Worm (Caenorhabditis elegans): Measurements from ENCODE around the gene ZK1290.15.

DNA sequence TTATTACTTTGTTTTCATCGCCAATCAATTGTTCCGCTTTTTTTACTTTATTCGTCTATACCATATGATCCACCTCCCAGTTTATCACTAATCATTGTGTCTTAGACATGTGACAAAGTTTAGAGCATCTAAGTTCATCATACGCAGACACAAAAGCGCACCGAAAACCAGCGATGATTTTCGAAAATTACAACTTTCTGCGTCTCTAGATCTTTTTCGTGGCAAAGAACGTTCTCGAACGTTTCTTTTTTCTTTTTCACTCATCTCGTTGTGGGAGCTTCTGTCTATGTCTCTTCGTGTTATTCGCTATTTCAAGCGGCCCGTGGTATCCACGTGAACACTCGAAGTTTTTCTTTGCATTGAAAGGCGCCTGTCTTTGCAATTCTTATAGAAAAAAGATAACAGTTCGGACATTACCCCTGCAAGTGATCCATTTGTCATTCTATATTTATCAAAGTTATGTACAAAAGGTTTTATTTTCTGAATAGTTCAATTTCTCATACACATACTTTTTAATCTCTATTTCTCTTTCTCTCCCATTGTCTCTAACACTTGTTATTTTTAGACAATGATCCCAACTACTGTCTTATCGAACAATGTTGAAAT is 5.8 kb downstream of the ZK1290.15 start, which contains the start of gene ZK1290.5:
- TF ChIP-seq nhr-11 (tag; optimal IDR thresholded peaks at IDR 0.05) (peak; percentile 80), fos-1 (tag; optimal IDR thresholded peaks at IDR 0.05) (peak; percentile 60), nhr-76 (tag; optimal IDR thresholded peaks at IDR 0.05) (no peak), ZK546.5 (tag; optimal IDR thresholded peaks at IDR 0.05) (no peak)

Data from whole organism, L3 larva.